Fruit fly (Drosophila melanogaster) Kc167 (cell line): ENCODE data around the gene CG2854.
A peak's percentile ranks its signal among the peaks of the same experiment; 100 is the strongest.

ENCODE experiments used
- Myc ChIP-seq: fragments of >200 bp; optimal IDR thresholded peaks from 2 replicates; lab custom pipeline; 2017; ENCODE audit warnings: missing external identifiers
- Sin3A ChIP-seq: fragments of >200 bp; optimal IDR thresholded peaks from 2 replicates; lab custom pipeline; 2018; ENCODE audit warnings: missing external identifiers
- insv ChIP-seq: fragments of >200 bp; optimal IDR thresholded peaks from 3 replicates; lab custom pipeline; 2018; ENCODE audit warnings: missing external identifiers
- psq ChIP-seq: fragments of >200 bp; optimal IDR thresholded peaks from 2 replicates; lab custom pipeline; 2017; ENCODE audit warnings: missing external identifiers
- ttk ChIP-seq: sonication (Bioruptor generic); optimal IDR thresholded peaks from 2 replicates; lab custom pipeline; 2017; ENCODE audit warnings: missing external identifiers

dm6 chrX:2303771-2304513 lies 23.0 kb upstream of the CG2854 start:
- TF ChIP-seq psq (lab: Kevin White, UChicago) (no peak), Sin3A (lab: Kevin White, UChicago) (no peak), ttk (no peak), Myc (lab: Kevin White, UChicago) (no peak), insv (lab: Kevin White, UChicago) (peak; percentile 45)
